Fruit fly (Drosophila melanogaster) whole organism, embryonic: ENCODE results near the gene Hr78.

Source experiments
- Ada2b ChIP-seq: fragments of 200-800 bp; sonication (Bioruptor generic); IDR thresholded peaks from 2 replicates; pipeline ENCODE4 v1.3.6; 2022; ENCODE audit warnings: missing biosample characterization, missing genetic modification characterization
- C15 ChIP-seq: fragments of 200-800 bp; sonication (Bioruptor generic); IDR thresholded peaks from 3 replicates; pipeline ENCODE4 v1.3.6; 2022; ENCODE audit warnings: missing biosample characterization, missing genetic modification characterization
- CG13123 ChIP-seq: fragments of 200-800 bp; sonication (Bioruptor generic); optimal IDR thresholded peaks from 2 replicates; lab custom pipeline; 2016; ENCODE audit warnings: missing biosample characterization, missing genetic modification characterization
- CG13624 ChIP-seq: fragments of 200-800 bp; sonication (Bioruptor generic); optimal IDR thresholded peaks from 2 replicates; lab custom pipeline; 2016; ENCODE audit warnings: missing biosample characterization, missing genetic modification characterization
- CG15696 ChIP-seq: fragments of 200-800 bp; sonication (Bioruptor generic); optimal IDR thresholded peaks from 2 replicates; lab custom pipeline; 2019; ENCODE audit warnings: missing biosample characterization, mild to moderate bottlenecking, missing genetic modification characterization, moderate library complexity
- CG17912 ChIP-seq: fragments of 200-800 bp; sonication (Bioruptor generic); optimal IDR thresholded peaks from 2 replicates; lab custom pipeline; 2018; ENCODE audit warnings: missing biosample characterization, mild to moderate bottlenecking, missing genetic modification characterization
- CG31224 ChIP-seq: fragments of 200-800 bp; sonication (Bioruptor generic); IDR thresholded peaks from 2 replicates; pipeline ENCODE4 v1.3.6; 2022; ENCODE audit warnings: missing biosample characterization, missing genetic modification characterization
- CG34376 ChIP-seq: fragments of 200-800 bp; sonication (Bioruptor generic); optimal IDR thresholded peaks from 2 replicates; lab custom pipeline; 2018; ENCODE audit warnings: missing biosample characterization, mild to moderate bottlenecking, missing genetic modification characterization
- CG6813 ChIP-seq: fragments of 200-800 bp; sonication (Bioruptor generic); optimal IDR thresholded peaks from 2 replicates; lab custom pipeline; 2017; ENCODE audit warnings: missing biosample characterization, missing genetic modification characterization, mild to moderate bottlenecking, moderate library complexity, missing genetic modification reagents
- CG7372 ChIP-seq: fragments of 200-800 bp; sonication (Bioruptor generic); IDR thresholded peaks from 2 replicates; pipeline ENCODE4 v1.3.6; 2022; ENCODE audit warnings: missing biosample characterization, missing genetic modification characterization
- CG8089 ChIP-seq: fragments of 200-800 bp; sonication (Bioruptor generic); optimal IDR thresholded peaks from 3 replicates; lab custom pipeline; 2016; ENCODE audit warnings: missing biosample characterization, missing genetic modification characterization
- CG8290 ChIP-seq, 3 experiments: fragments of 200-800 bp; sonication (Bioruptor generic); optimal IDR thresholded peaks; 2 replicates each; lab custom pipeline; 2016 to 2019; ENCODE audit warnings: missing biosample characterization in 3 of 3, missing genetic modification characterization in 3 of 3, mild to moderate bottlenecking in 2 of 3, moderate library complexity in 1 of 3
- Camta ChIP-seq: fragments of 200-800 bp; sonication (Bioruptor generic); optimal IDR thresholded peaks from 2 replicates; lab custom pipeline; 2016; ENCODE audit warnings: missing biosample characterization, missing genetic modification characterization
- Chrac-16 ChIP-seq: fragments of 200-800 bp; sonication (Bioruptor generic); optimal IDR thresholded peaks from 3 replicates; lab custom pipeline; 2016; ENCODE audit warnings: missing biosample characterization, missing genetic modification characterization
- D19B ChIP-seq: fragments of 200-800 bp; sonication (Bioruptor generic); optimal IDR thresholded peaks from 2 replicates; lab custom pipeline; 2017; ENCODE audit warnings: missing biosample characterization, mild to moderate bottlenecking, missing genetic modification characterization
- Dfd ChIP-seq, 2 experiments: fragments of >200 bp; optimal IDR thresholded peaks; 2 replicates each; lab custom pipeline; 2017; ENCODE audit warnings: missing biosample characterization in 2 of 2, missing genetic modification characterization in 2 of 2
- Dp ChIP-seq: fragments of 200-800 bp; sonication (Bioruptor generic); optimal IDR thresholded peaks from 2 replicates; lab custom pipeline; 2018; ENCODE audit warnings: missing biosample characterization, mild to moderate bottlenecking, missing genetic modification characterization, moderate library complexity
- H15 ChIP-seq: fragments of 200-800 bp; sonication (Bioruptor generic); IDR thresholded peaks from 3 replicates; pipeline ENCODE4 v1.3.6; 2022; ENCODE audit warnings: missing biosample characterization, missing genetic modification characterization
- HLH54F ChIP-seq: fragments of 200-800 bp; sonication (Bioruptor generic); optimal IDR thresholded peaks from 3 replicates; lab custom pipeline; 2016; ENCODE audit warnings: missing biosample characterization, missing genetic modification characterization
- Hr78 ChIP-seq, 2 experiments: fragments of 200-800 bp in 1 of 2; fragments of >200 bp in 1 of 2; sonication (Bioruptor generic) in 1 of 2; optimal IDR thresholded peaks; 2 replicates each; lab custom pipeline; 2017 to 2019; ENCODE audit warnings: missing biosample characterization in 2 of 2, missing genetic modification characterization in 2 of 2, mild to moderate bottlenecking in 1 of 2, moderate library complexity in 1 of 2
- Jarid2 ChIP-seq: fragments of 200-800 bp; sonication (Bioruptor generic); optimal IDR thresholded peaks from 3 replicates; lab custom pipeline; 2017; ENCODE audit warnings: mild to moderate bottlenecking, missing biosample characterization, missing genetic modification reagents, missing genetic modification characterization
- MESR4 ChIP-seq: fragments of 200-800 bp; sonication (Bioruptor generic); optimal IDR thresholded peaks from 2 replicates; lab custom pipeline; 2018; ENCODE audit warnings: missing biosample characterization, mild to moderate bottlenecking, missing genetic modification characterization, moderate library complexity
- Meics ChIP-seq: fragments of 200-800 bp; sonication (Bioruptor generic); optimal IDR thresholded peaks from 2 replicates; lab custom pipeline; 2017; ENCODE audit warnings: missing biosample characterization, mild to moderate bottlenecking, missing genetic modification characterization
- Mrtf ChIP-seq: fragments of 200-800 bp; sonication (Bioruptor generic); IDR thresholded peaks from 3 replicates; pipeline ENCODE4 v1.3.6; 2022; ENCODE audit warnings: missing biosample characterization, missing genetic modification characterization
- NFAT ChIP-seq: fragments of 200-800 bp; sonication (Bioruptor generic); IDR thresholded peaks from 2 replicates; pipeline ENCODE4 v1.3.6; 2022; ENCODE audit warnings: missing biosample characterization, missing genetic modification characterization
- Oaz ChIP-seq: fragments of 200-800 bp; sonication (Bioruptor generic); IDR thresholded peaks from 2 replicates; pipeline ENCODE4 v1.3.6; 2022; ENCODE audit warnings: missing biosample characterization, missing genetic modification characterization
- Ptx1 ChIP-seq: fragments of 200-800 bp; sonication (Bioruptor generic); IDR thresholded peaks from 2 replicates; pipeline ENCODE4 v1.3.6; 2022; ENCODE audit warnings: missing biosample characterization, missing genetic modification characterization
- Rx ChIP-seq: fragments of 200-800 bp; sonication (Bioruptor generic); IDR thresholded peaks from 2 replicates; pipeline ENCODE4 v1.3.6; 2022; ENCODE audit warnings: missing biosample characterization, missing genetic modification characterization
- Side ChIP-seq: fragments of 200-800 bp; sonication (Bioruptor generic); optimal IDR thresholded peaks from 2 replicates; lab custom pipeline; 2016; ENCODE audit warnings: missing biosample characterization, missing genetic modification characterization
- Sox100B ChIP-seq: fragments of 200-800 bp; sonication (Bioruptor generic); optimal IDR thresholded peaks from 3 replicates; lab custom pipeline; 2018; ENCODE audit warnings: missing biosample characterization, mild to moderate bottlenecking, missing genetic modification characterization
- Sry-δ ChIP-seq: fragments of 200-800 bp; sonication (Bioruptor generic); optimal IDR thresholded peaks from 2 replicates; lab custom pipeline; 2016; ENCODE audit warnings: missing biosample characterization, missing genetic modification characterization
- Ssrp ChIP-seq: fragments of 200-800 bp; sonication (Bioruptor generic); optimal IDR thresholded peaks from 2 replicates; lab custom pipeline; 2018; ENCODE audit warnings: missing biosample characterization, mild to moderate bottlenecking, missing genetic modification characterization, moderate library complexity
- bowl ChIP-seq: fragments of 200-800 bp; sonication (Bioruptor generic); IDR thresholded peaks from 2 replicates; pipeline ENCODE4 v1.3.6; 2022; ENCODE audit warnings: missing biosample characterization, missing genetic modification characterization
- crc ChIP-seq: fragments of 200-800 bp; sonication (Bioruptor generic); optimal IDR thresholded peaks from 2 replicates; lab custom pipeline; 2016; ENCODE audit warnings: missing biosample characterization, missing genetic modification characterization
- crol ChIP-seq: fragments of 200-800 bp; sonication (Bioruptor generic); IDR thresholded peaks from 2 replicates; pipeline ENCODE4 v1.3.6; 2022; ENCODE audit warnings: missing biosample characterization, missing genetic modification characterization
- danr ChIP-seq: fragments of 200-800 bp; sonication (Bioruptor generic); IDR thresholded peaks from 2 replicates; pipeline ENCODE4 v1.3.6; 2022; ENCODE audit warnings: missing biosample characterization, missing genetic modification characterization
- gem ChIP-seq: fragments of 200-800 bp; sonication (Bioruptor generic); optimal IDR thresholded peaks from 2 replicates; lab custom pipeline; 2019; ENCODE audit warnings: missing biosample characterization, mild to moderate bottlenecking, missing genetic modification characterization, moderate library complexity
- gsb ChIP-seq: fragments of 200-800 bp; sonication (Bioruptor generic); IDR thresholded peaks from 2 replicates; pipeline ENCODE4 v1.3.6; 2022; ENCODE audit warnings: missing biosample characterization, missing genetic modification characterization
- kni ChIP-seq: fragments of 200-800 bp; sonication (Bioruptor generic); optimal IDR thresholded peaks from 3 replicates; lab custom pipeline; 2017; ENCODE audit warnings: mild to moderate bottlenecking, missing biosample characterization, missing genetic modification reagents, missing genetic modification characterization
- otp ChIP-seq: fragments of 200-800 bp; sonication (Bioruptor generic); IDR thresholded peaks from 3 replicates; pipeline ENCODE4, ENCODE4 v1.3.6; 2022; ENCODE audit warnings: missing biosample characterization, missing genetic modification characterization
- peb ChIP-seq: fragments of 200-800 bp; sonication (Bioruptor generic); IDR thresholded peaks from 2 replicates; pipeline ENCODE4 v1.3.6; 2022; ENCODE audit warnings: missing biosample characterization, missing genetic modification characterization
- pnt ChIP-seq: fragments of 200-800 bp; sonication (Bioruptor generic); optimal IDR thresholded peaks from 3 replicates; lab custom pipeline; 2016; ENCODE audit warnings: missing biosample characterization, missing genetic modification characterization
- pzg ChIP-seq: fragments of 200-800 bp; sonication (Bioruptor generic); optimal IDR thresholded peaks from 3 replicates; lab custom pipeline; 2018; ENCODE audit warnings: missing biosample characterization, mild to moderate bottlenecking, missing genetic modification characterization, moderate library complexity
- ro ChIP-seq: fragments of 200-800 bp; sonication (Bioruptor generic); IDR thresholded peaks from 2 replicates; pipeline ENCODE4 v1.3.6; 2022; ENCODE audit warnings: missing biosample characterization, missing genetic modification characterization
- seq ChIP-seq: fragments of 200-800 bp; sonication (Bioruptor generic); IDR thresholded peaks from 2 replicates; pipeline ENCODE4 v1.3.6; 2022; ENCODE audit warnings: missing biosample characterization, missing genetic modification characterization
- stc ChIP-seq: fragments of 200-800 bp; sonication (Bioruptor generic); IDR thresholded peaks from 2 replicates; pipeline ENCODE4 v1.3.6; 2022; ENCODE audit warnings: missing biosample characterization, missing genetic modification characterization
- sug ChIP-seq: fragments of 200-800 bp; optimal IDR thresholded peaks from 2 replicates; lab custom pipeline; 2019; ENCODE audit warnings: missing biosample characterization, mild to moderate bottlenecking, missing genetic modification characterization, moderate library complexity
- unpg ChIP-seq: fragments of 200-800 bp; sonication (Bioruptor generic); optimal IDR thresholded peaks from 3 replicates; lab custom pipeline; 2018; ENCODE audit warnings: missing biosample characterization, mild to moderate bottlenecking, missing genetic modification characterization, moderate library complexity
- vnd ChIP-seq: fragments of 200-800 bp; sonication (Bioruptor generic); IDR thresholded peaks from 3 replicates; pipeline ENCODE4 v1.3.6; 2022; ENCODE audit warnings: missing biosample characterization, missing genetic modification characterization; ENCODE audit not compliant: partially characterized antibody

Hr78 gene

dm6 chr3L:21496865-21497634 lies at the start of gene Hr78 (continued):
- 0 out of 2 replicates have a peak, but pooled peaks have one; percentile 45 for TF ChIP-seq gsb (GFP tag; lab: Robert Waterston, UW)
- TF ChIP-seq Rx (GFP tag; lab: Robert Waterston, UW): peak; percentile 59
- 0 out of 2 replicates have a peak, but pooled peaks have one; percentile 4 for TF ChIP-seq peb
- TF ChIP-seq NFAT (GFP tag; lab: Robert Waterston, UW): no peak; the same call in 1 of the 2 replicates
- no peak for TF ChIP-seq crc (GFP tag; lab: Kevin White, UChicago)
- TF ChIP-seq Mrtf (GFP tag; lab: Robert Waterston, UW): peak; percentile 52; the same call in 1 of the 3 replicates
- no peak; the same call in 1 of the 2 replicates for TF ChIP-seq seq (GFP tag; lab: Robert Waterston, UW)
- no peak for TF ChIP-seq C15 (GFP tag; lab: Robert Waterston, UW)
- peak; percentile 66 for TF ChIP-seq CG7372 (GFP tag; lab: Robert Waterston, UW)
- peak; percentile 62 for TF ChIP-seq CG15696 (tag; lab: Kevin White, UChicago)
- TF ChIP-seq pzg (GFP tag; lab: Kevin White, UChicago): peak; percentile 63
- TF ChIP-seq Ssrp (tag; lab: Kevin White, UChicago): peak; percentile 78
- TF ChIP-seq MESR4 (GFP tag; lab: Kevin White, UChicago): peak; percentile 93
- peak; percentile 50 for TF ChIP-seq Jarid2 (GFP tag; lab: Kevin White, UChicago)
- TF ChIP-seq CG8089 (GFP tag; lab: Kevin White, UChicago): no peak
- TF ChIP-seq HLH54F (GFP tag; lab: Kevin White, UChicago): peak; percentile 2
- no peak for TF ChIP-seq vnd (GFP tag; lab: Robert Waterston, UW)
- TF ChIP-seq crol (GFP tag; lab: Robert Waterston, UW): no peak
- TF ChIP-seq Dp: no peak
- TF ChIP-seq CG13624: no peak
- TF ChIP-seq H15 (GFP tag; lab: Robert Waterston, UW): no peak
- TF ChIP-seq Ada2b: peak; percentile 63
- TF ChIP-seq stc: peak; percentile 62
- peak; percentile 72 for TF ChIP-seq Ptx1 (GFP tag; lab: Robert Waterston, UW)
- no peak for TF ChIP-seq Camta (GFP tag; lab: Kevin White, UChicago)
- peak in 1 of 2 experiments; percentile 95 for TF ChIP-seq Hr78 (GFP tag; optimal IDR thresholded peaks at IDR 0.05; lab: Kevin White, UChicago)
- no peak for TF ChIP-seq CG8290 (GFP tag; optimal IDR thresholded peaks at IDR 0.05; lab: Kevin White, UChicago)
- TF ChIP-seq CG8290 (tag; optimal IDR thresholded peaks at IDR 0.05; lab: Kevin White, UChicago): peak; percentile 3 to 38
- TF ChIP-seq kni: peak; percentile 3
- peak; percentile 85 for TF ChIP-seq CG6813
- TF ChIP-seq ro: no peak
- peak; percentile 52 for TF ChIP-seq sug (tag; lab: Kevin White, UChicago)
- peak; percentile 86 for TF ChIP-seq unpg (GFP tag; lab: Kevin White, UChicago)
- TF ChIP-seq danr (GFP tag; lab: Robert Waterston, UW): peak; percentile 41; the same call in 1 of the 2 replicates
- TF ChIP-seq CG31224: peak; percentile 45
- peak; percentile 19 for TF ChIP-seq CG13123 (GFP tag; lab: Kevin White, UChicago)
- no peak for TF ChIP-seq bowl (GFP tag; lab: Robert Waterston, UW)
- TF ChIP-seq CG34376 (GFP tag; lab: Kevin White, UChicago): peak; percentile 15
- peak; percentile 90 for TF ChIP-seq Sox100B (GFP tag; lab: Kevin White, UChicago)
- no peak for TF ChIP-seq Sry-δ (GFP tag; lab: Kevin White, UChicago)
- peak; percentile 46; the same call in 1 of the 3 replicates for TF ChIP-seq otp (GFP tag; lab: Robert Waterston, UW)
- peak; percentile 92 for TF ChIP-seq gem
- TF ChIP-seq Chrac-16 (GFP tag; lab: Kevin White, UChicago): peak; percentile 58
- TF ChIP-seq Dfd (GFP tag; optimal IDR thresholded peaks at IDR 0.05; lab: Kevin White, UChicago): no peak
- TF ChIP-seq D19B: peak; percentile 69
- peak; percentile 8 for TF ChIP-seq Side (GFP tag; lab: Kevin White, UChicago)
- TF ChIP-seq pnt: no peak
- no peak for TF ChIP-seq CG17912 (GFP tag; lab: Kevin White, UChicago)
- no peak for TF ChIP-seq Oaz
- TF ChIP-seq Meics (GFP tag; lab: Kevin White, UChicago): peak; percentile 90
